1 fruit fly cellular context compared by ENCODE assay signal in genomic region chrX:1234817-1235617, dm6.
A peak's percentile ranks its signal among the peaks of the same experiment; 100 is the strongest.
TF ChIP-seq lines count a peak whose summit lies in the region.

No protein-coding gene starts in this region.

TF ChIP-seq in whole organism, embryonic, 481 proteins besides CTCF, POLR2A, EP300 and RAD21 (continued from another document):
- TF ChIP-seq her (GFP tag; optimal IDR thresholded peaks at IDR 0.05; lab: Kevin White, UChicago), result no peak
- 0 out of 2 replicates have a peak, but pooled peaks have one; percentile 24 for TF ChIP-seq amos (GFP tag; IDR thresholded peaks at IDR 0.05; lab: Robert Waterston, UW; ENCODE audit: partially characterized antibody)
- TF ChIP-seq CG31365 (tag; optimal IDR thresholded peaks at IDR 0.05; lab: Kevin White, UChicago), result peak; percentile 54
- TF ChIP-seq Dip3 (GFP tag; optimal IDR thresholded peaks at IDR 0.05; lab: Kevin White, UChicago), result peak; percentile 78
- peak; percentile 67 for TF ChIP-seq Atf-2 (GFP tag; optimal IDR thresholded peaks at IDR 0.05; lab: Kevin White, UChicago)
- peak; percentile 59 for TF ChIP-seq NK7.1 (GFP tag; optimal IDR thresholded peaks at IDR 0.05; lab: Kevin White, UChicago)
- peak; percentile 51 for TF ChIP-seq CG15011 (GFP tag; optimal IDR thresholded peaks at IDR 0.05; lab: Kevin White, UChicago)
- peak; percentile 68 for TF ChIP-seq nau (GFP tag; optimal IDR thresholded peaks at IDR 0.05; lab: Kevin White, UChicago)
- peak; percentile 35; the same call in 1 of the 2 replicates for TF ChIP-seq dan (GFP tag; IDR thresholded peaks at IDR 0.05; lab: Robert Waterston, UW)
- TF ChIP-seq pzg (GFP tag; optimal IDR thresholded peaks at IDR 0.05; lab: Kevin White, UChicago), result no peak
- TF ChIP-seq HmgD (GFP tag; optimal IDR thresholded peaks at IDR 0.05; lab: Kevin White, UChicago), result no peak
- no peak for TF ChIP-seq cg (GFP tag; optimal IDR thresholded peaks at IDR 0.05; lab: Kevin White, UChicago)
- TF ChIP-seq Hmx (GFP tag; optimal IDR thresholded peaks at IDR 0.05; lab: Kevin White, UChicago), result no peak
- peak; percentile 80 for TF ChIP-seq CG11093 (GFP tag; IDR thresholded peaks at IDR 0.05; lab: Robert Waterston, UW)
- TF ChIP-seq Scr (GFP tag; IDR thresholded peaks at IDR 0.05; lab: Robert Waterston, UW; ENCODE audit: partially characterized antibody), result peak; percentile 22
- peak; percentile 33 for TF ChIP-seq Deaf1 (tag; optimal IDR thresholded peaks at IDR 0.05; lab: Kevin White, UChicago)
- peak; percentile 49; the same call in 1 of the 2 replicates for TF ChIP-seq CG11085 (GFP tag; IDR thresholded peaks at IDR 0.05; lab: Robert Waterston, UW)
- TF ChIP-seq bbx (GFP tag; IDR thresholded peaks at IDR 0.05; lab: Robert Waterston, UW; ENCODE audit: partially characterized antibody), result peak; percentile 36; the same call in 1 of the 2 replicates
- peak; percentile 89 for TF ChIP-seq chm (GFP tag; IDR thresholded peaks at IDR 0.05; lab: Robert Waterston, UW)
- TF ChIP-seq Myb (GFP tag; optimal IDR thresholded peaks at IDR 0.05; lab: Kevin White, UChicago), result peak; percentile 54
- peak; percentile 21 for TF ChIP-seq CG15479 (GFP tag; optimal IDR thresholded peaks at IDR 0.05; lab: Kevin White, UChicago)
- peak; percentile 3 for TF ChIP-seq CG6683 (GFP tag; optimal IDR thresholded peaks at IDR 0.05; lab: Kevin White, UChicago)
- peak; percentile 74 for TF ChIP-seq CG16863 (GFP tag; optimal IDR thresholded peaks at IDR 0.05; lab: Kevin White, UChicago)
- TF ChIP-seq nerfin-2 (GFP tag; IDR thresholded peaks at IDR 0.05; lab: Robert Waterston, UW; ENCODE audit: partially characterized antibody), result no peak
- TF ChIP-seq bowl (GFP tag; IDR thresholded peaks at IDR 0.05; lab: Robert Waterston, UW), result 0 out of 2 replicates have a peak, but pooled peaks have one; percentile 22
- TF ChIP-seq Pdp1 (GFP tag; optimal IDR thresholded peaks at IDR 0.05; lab: Kevin White, UChicago), result peak; percentile 52 to 73
- peak; percentile 88 for TF ChIP-seq nmo (GFP tag; optimal IDR thresholded peaks at IDR 0.05; lab: Kevin White, UChicago)
- TF ChIP-seq slp2 (GFP tag; optimal IDR thresholded peaks at IDR 0.05; lab: Kevin White, UChicago), result peak; percentile 80
- TF ChIP-seq repo (GFP tag; optimal IDR thresholded peaks at IDR 0.05; lab: Kevin White, UChicago), result no peak
- peak; percentile 75 for TF ChIP-seq esg (GFP tag; conservative IDR thresholded peaks at IDR 0.05; lab: Robert Waterston, UW)
- TF ChIP-seq gcm (GFP tag; optimal IDR thresholded peaks at IDR 0.05; lab: Kevin White, UChicago), result peak; percentile 73
- TF ChIP-seq Optix (GFP tag; IDR thresholded peaks at IDR 0.05; lab: Robert Waterston, UW), result peak; percentile 87
- peak; percentile 9 for TF ChIP-seq CG10462 (GFP tag; optimal IDR thresholded peaks at IDR 0.05; lab: Kevin White, UChicago)
- TF ChIP-seq CG32767 (GFP tag; IDR thresholded peaks at IDR 0.05; lab: Robert Waterston, UW), result peak; percentile 76; the same call in 1 of the 2 replicates
- TF ChIP-seq CG15073 (GFP tag; optimal IDR thresholded peaks at IDR 0.05; lab: Kevin White, UChicago), result peak; percentile 7
- peak; percentile 79 for TF ChIP-seq ranshi (GFP tag; IDR thresholded peaks at IDR 0.05; lab: Robert Waterston, UW)
- TF ChIP-seq BtbVII (GFP tag; optimal IDR thresholded peaks at IDR 0.05; lab: Kevin White, UChicago), result peak; percentile 79
- TF ChIP-seq ham (GFP tag; IDR thresholded peaks at IDR 0.05; lab: Robert Waterston, UW), result no peak
- TF ChIP-seq Rfx (GFP tag; IDR thresholded peaks at IDR 0.05; lab: Robert Waterston, UW), result peak; percentile 84
- peak; percentile 65 for TF ChIP-seq CG30403 (GFP tag; optimal IDR thresholded peaks at IDR 0.05; lab: Kevin White, UChicago)
- peak; percentile 74 for TF ChIP-seq ssp (GFP tag; IDR thresholded peaks at IDR 0.05; lab: Robert Waterston, UW)
- TF ChIP-seq CG42726 (GFP tag; IDR thresholded peaks at IDR 0.05; lab: Robert Waterston, UW; ENCODE audit: partially characterized antibody), result peak; percentile 45; the same call in 1 of the 2 replicates
- TF ChIP-seq tll (GFP tag; optimal IDR thresholded peaks at IDR 0.05; lab: Kevin White, UChicago), result peak in 1 of 2 experiments; percentile 50
- TF ChIP-seq CG32772 (GFP tag; IDR thresholded peaks at IDR 0.05; lab: Robert Waterston, UW), result peak; percentile 69
- TF ChIP-seq Lhr (GFP tag; optimal IDR thresholded peaks at IDR 0.05; lab: Kevin White, UChicago), result peak; percentile 48
- TF ChIP-seq pnt (GFP tag; optimal IDR thresholded peaks at IDR 0.05; lab: Kevin White, UChicago), result peak; percentile 61
- TF ChIP-seq caup (GFP tag; optimal IDR thresholded peaks at IDR 0.05; lab: Kevin White, UChicago; ENCODE audit: severe bottlenecking), result peak; percentile 72
- TF ChIP-seq ci (GFP tag; IDR thresholded peaks at IDR 0.05; lab: Robert Waterston, UW), result peak; percentile 91
- TF ChIP-seq chif (GFP tag; optimal IDR thresholded peaks at IDR 0.05; lab: Kevin White, UChicago), result peak; percentile 55 to 78
- TF ChIP-seq mam (GFP tag; optimal IDR thresholded peaks at IDR 0.05; lab: Kevin White, UChicago), result peak; percentile 44
- TF ChIP-seq insv (GFP tag; optimal IDR thresholded peaks at IDR 0.05; lab: Kevin White, UChicago), result peak; percentile 3 to 17
- no peak for TF ChIP-seq corto (GFP tag; optimal IDR thresholded peaks at IDR 0.05; lab: Kevin White, UChicago)
- peak; percentile 15 for TF ChIP-seq NC2α (GFP tag; optimal IDR thresholded peaks at IDR 0.05; lab: Kevin White, UChicago)
- peak; percentile 36 for TF ChIP-seq mirr (GFP tag; optimal IDR thresholded peaks at IDR 0.05; lab: Kevin White, UChicago)
- peak; percentile 92 for TF ChIP-seq CG1603 (tag; optimal IDR thresholded peaks at IDR 0.05; lab: Kevin White, UChicago)
- TF ChIP-seq cwo (GFP tag; optimal IDR thresholded peaks at IDR 0.05; lab: Kevin White, UChicago), result peak; percentile 69
- TF ChIP-seq CG12071 (GFP tag; optimal IDR thresholded peaks at IDR 0.05; lab: Kevin White, UChicago), result peak; percentile 77
- peak; percentile 77 for TF ChIP-seq CG10147 (GFP tag; optimal IDR thresholded peaks at IDR 0.05; lab: Kevin White, UChicago)
- TF ChIP-seq ken (GFP tag; IDR thresholded peaks at IDR 0.05; lab: Robert Waterston, UW), result peak; percentile 82
- TF ChIP-seq inv (GFP tag; IDR thresholded peaks at IDR 0.05; lab: Robert Waterston, UW; ENCODE audit: partially characterized antibody), result no peak
- peak; percentile 90 for TF ChIP-seq CG2712 (tag; optimal IDR thresholded peaks at IDR 0.05; lab: Kevin White, UChicago)
- no peak for TF ChIP-seq Dfd (GFP tag; optimal IDR thresholded peaks at IDR 0.05; lab: Kevin White, UChicago)
- 0 out of 3 replicates have a peak, but pooled peaks have one; percentile 37 for TF ChIP-seq Opbp (GFP tag; IDR thresholded peaks at IDR 0.05; lab: Robert Waterston, UW; ENCODE audit: partially characterized antibody)
- peak; percentile 82 for TF ChIP-seq CG9609 (GFP tag; optimal IDR thresholded peaks at IDR 0.05; lab: Kevin White, UChicago)
- TF ChIP-seq mld (GFP tag; IDR thresholded peaks at IDR 0.05; lab: Robert Waterston, UW; ENCODE audit: partially characterized antibody), result no peak
- TF ChIP-seq Hr51 (GFP tag; optimal IDR thresholded peaks at IDR 0.05; lab: Kevin White, UChicago), result peak; percentile 61 to 82
- peak; percentile 98 for TF ChIP-seq sens (GFP tag; lab: Kevin White, UChicago)
- no peak for TF ChIP-seq Elba2 (GFP tag; optimal IDR thresholded peaks at IDR 0.05; lab: Kevin White, UChicago)
- TF ChIP-seq CG8388 (GFP tag; optimal IDR thresholded peaks at IDR 0.05; lab: Kevin White, UChicago), result peak; percentile 83
- no peak for TF ChIP-seq bigmax (GFP tag; optimal IDR thresholded peaks at IDR 0.05; lab: Kevin White, UChicago)
- no peak for TF ChIP-seq crol (GFP tag; IDR thresholded peaks at IDR 0.05; lab: Robert Waterston, UW)
- TF ChIP-seq usp (GFP tag; optimal IDR thresholded peaks at IDR 0.05; lab: Kevin White, UChicago), result no peak
- peak; percentile 63 for TF ChIP-seq B-H2 (GFP tag; optimal IDR thresholded peaks at IDR 0.05; lab: Kevin White, UChicago)
- peak; percentile 19 for TF ChIP-seq CG5245 (GFP tag; optimal IDR thresholded peaks at IDR 0.05; lab: Kevin White, UChicago)
- peak; percentile 37 for TF ChIP-seq crc (GFP tag; optimal IDR thresholded peaks at IDR 0.05; lab: Kevin White, UChicago)
- peak; percentile 13 for TF ChIP-seq CG18764 (GFP tag; optimal IDR thresholded peaks at IDR 0.05; lab: Kevin White, UChicago)
- TF ChIP-seq CG33557 (GFP tag; optimal IDR thresholded peaks at IDR 0.05; lab: Kevin White, UChicago), result peak; percentile 76
- peak; percentile 66 for TF ChIP-seq CG1233 (GFP tag; optimal IDR thresholded peaks at IDR 0.05; lab: Kevin White, UChicago)
- peak; percentile 79 for TF ChIP-seq lab (GFP tag; optimal IDR thresholded peaks at IDR 0.05; lab: Kevin White, UChicago)
- peak; percentile 75 for TF ChIP-seq CG3407 (GFP tag; optimal IDR thresholded peaks at IDR 0.05; lab: Kevin White, UChicago)
- TF ChIP-seq Spps (tag; optimal IDR thresholded peaks at IDR 0.05; lab: Kevin White, UChicago), result peak; percentile 62
- TF ChIP-seq zfh1 (GFP tag; IDR thresholded peaks at IDR 0.05; lab: Robert Waterston, UW), result peak; percentile 87
- no peak for TF ChIP-seq ab (GFP tag; optimal IDR thresholded peaks at IDR 0.05; lab: Kevin White, UChicago)
- peak; percentile 49 for TF ChIP-seq CG10431 (GFP tag; optimal IDR thresholded peaks at IDR 0.05; lab: Kevin White, UChicago)
- TF ChIP-seq vvl (GFP tag; IDR thresholded peaks at IDR 0.05; lab: Robert Waterston, UW), result peak; percentile 92
- peak; percentile 63 for TF ChIP-seq eyg (GFP tag; optimal IDR thresholded peaks at IDR 0.05; lab: Kevin White, UChicago)
- TF ChIP-seq dmrt99B (tag; optimal IDR thresholded peaks at IDR 0.05; lab: Kevin White, UChicago), result peak; percentile 83
- peak; percentile 69 for TF ChIP-seq CG4730 (GFP tag; IDR thresholded peaks at IDR 0.05; lab: Robert Waterston, UW)
- TF ChIP-seq Dip2 (GFP tag; IDR thresholded peaks at IDR 0.05; lab: Robert Waterston, UW), result no peak
- TF ChIP-seq Hr39 (optimal IDR thresholded peaks at IDR 0.05; lab: Kevin White, UChicago), result no peak
- TF ChIP-seq hb (GFP tag; IDR thresholded peaks at IDR 0.05; lab: Robert Waterston, UW; ENCODE audit: partially characterized antibody), result no peak
- TF ChIP-seq CG15601 (tag; optimal IDR thresholded peaks at IDR 0.05; lab: Kevin White, UChicago), result peak; percentile 71
- peak; percentile 58 for TF ChIP-seq ap (GFP tag; IDR thresholded peaks at IDR 0.05; lab: Robert Waterston, UW)
- peak; percentile 66 for TF ChIP-seq Mes4 (GFP tag; optimal IDR thresholded peaks at IDR 0.05; lab: Kevin White, UChicago)
- peak; percentile 20 for TF ChIP-seq NC2β (GFP tag; optimal IDR thresholded peaks at IDR 0.05; lab: Kevin White, UChicago)
- TF ChIP-seq ind (GFP tag; optimal IDR thresholded peaks at IDR 0.05; lab: Kevin White, UChicago), result peak; percentile 65
- TF ChIP-seq HHEX (GFP tag; optimal IDR thresholded peaks at IDR 0.05; lab: Kevin White, UChicago), result peak; percentile 66
- peak; percentile 69 for TF ChIP-seq CHES-1-like (GFP tag; optimal IDR thresholded peaks at IDR 0.05; lab: Kevin White, UChicago)
- TF ChIP-seq ash1 (GFP tag; optimal IDR thresholded peaks at IDR 0.05; lab: Kevin White, UChicago), result no peak
- TF ChIP-seq Xbp1 (GFP tag; optimal IDR thresholded peaks at IDR 0.05; lab: Kevin White, UChicago), result peak; percentile 62
- TF ChIP-seq sug (tag; optimal IDR thresholded peaks at IDR 0.05; lab: Kevin White, UChicago), result peak; percentile 61
- TF ChIP-seq ATbp (GFP tag; optimal IDR thresholded peaks at IDR 0.05; lab: Kevin White, UChicago), result peak; percentile 79
- peak; percentile 47; the same call in 1 of the 2 replicates for TF ChIP-seq unc-4 (GFP tag; IDR thresholded peaks at IDR 0.05; lab: Robert Waterston, UW; ENCODE audit: partially characterized antibody)
- peak; percentile 49 for TF ChIP-seq Sry-δ (GFP tag; optimal IDR thresholded peaks at IDR 0.05; lab: Kevin White, UChicago)
- peak; percentile 62 for TF ChIP-seq Antp (GFP tag; optimal IDR thresholded peaks at IDR 0.05; lab: Kevin White, UChicago)
- peak; percentile 80 for TF ChIP-seq CG30431 (GFP tag; optimal IDR thresholded peaks at IDR 0.05; lab: Kevin White, UChicago)
- no peak for TF ChIP-seq vnd (GFP tag; IDR thresholded peaks at IDR 0.05; lab: Robert Waterston, UW; ENCODE audit: partially characterized antibody)
- TF ChIP-seq CG7786 (GFP tag; optimal IDR thresholded peaks at IDR 0.05; lab: Kevin White, UChicago), result peak; percentile 68
- peak in 1 of 2 experiments; percentile 24 for TF ChIP-seq Hr78 (GFP tag; optimal IDR thresholded peaks at IDR 0.05; lab: Kevin White, UChicago)
- TF ChIP-seq CG1647 (GFP tag; optimal IDR thresholded peaks at IDR 0.05; lab: Kevin White, UChicago), result peak; percentile 47
- peak; percentile 77 for TF ChIP-seq Sox100B (GFP tag; optimal IDR thresholded peaks at IDR 0.05; lab: Kevin White, UChicago)
- peak; percentile 58 for TF ChIP-seq dpn (GFP tag; optimal IDR thresholded peaks at IDR 0.05; lab: Kevin White, UChicago)
- peak; percentile 73 for TF ChIP-seq CG14667 (GFP tag; IDR thresholded peaks at IDR 0.05; lab: Robert Waterston, UW)
- peak; percentile 41 for TF ChIP-seq dm (GFP tag; optimal IDR thresholded peaks at IDR 0.05; lab: Kevin White, UChicago)
- TF ChIP-seq az2 (GFP tag; optimal IDR thresholded peaks at IDR 0.05; lab: Kevin White, UChicago), result peak; percentile 72
- no peak for TF ChIP-seq h (optimal IDR thresholded peaks at IDR 0.05; lab: Kevin White, UChicago)
- TF ChIP-seq Aef1 (GFP tag; IDR thresholded peaks at IDR 0.05; lab: Robert Waterston, UW), result peak; percentile 72
- peak; percentile 98 for TF ChIP-seq CG10274 (GFP tag; optimal IDR thresholded peaks at IDR 0.05; lab: Kevin White, UChicago)
- no peak for TF ChIP-seq luna (GFP tag; optimal IDR thresholded peaks at IDR 0.05; lab: Kevin White, UChicago)
